Worm (Caenorhabditis elegans): Measurements from ENCODE around the gene bgal-1.

bgal-1 gene

ce11 chrV:11211323-11211722, 14.5 kb downstream of the bgal-1 start:
- TF ChIP-seq W03F9.2 (tag; optimal IDR thresholded peaks at IDR 0.05) (no peak), dao-5 (tag; optimal IDR thresholded peaks at IDR 0.05) (no peak), him-1 (tag; optimal IDR thresholded peaks at IDR 0.05) (no peak)

ce11 chrV:11209452-11210188, 16.2 kb downstream of the bgal-1 start:
- TF ChIP-seq him-1 (tag; optimal IDR thresholded peaks at IDR 0.05) (no peak), dao-5 (tag; optimal IDR thresholded peaks at IDR 0.05) (no peak), W03F9.2 (tag; optimal IDR thresholded peaks at IDR 0.05) (no peak)

DNA sequence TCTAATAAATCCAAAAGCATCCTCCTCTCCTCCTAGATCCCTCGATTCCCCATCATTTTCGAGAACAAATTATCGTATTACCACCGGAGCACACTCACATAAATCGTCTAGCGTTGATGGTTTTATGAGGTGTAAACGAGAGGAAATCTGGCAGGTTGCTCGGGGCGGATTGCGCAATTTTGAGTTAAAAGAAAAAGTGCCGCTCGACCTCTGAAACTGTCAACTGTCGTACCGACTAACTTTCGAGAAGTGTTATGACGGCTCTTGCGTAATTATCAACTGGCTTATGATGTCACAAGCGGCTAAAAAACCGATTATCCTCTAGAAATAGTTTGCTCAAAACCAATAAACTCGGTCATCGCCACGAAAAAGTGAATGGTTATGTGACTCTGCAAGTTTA, 19.4 kb downstream of the bgal-1 start:
- TF ChIP-seq dao-5 (tag; optimal IDR thresholded peaks at IDR 0.05), result no peak
- no peak for TF ChIP-seq him-1 (tag; optimal IDR thresholded peaks at IDR 0.05)
- TF ChIP-seq W03F9.2 (tag; optimal IDR thresholded peaks at IDR 0.05), result no peak

DNA sequence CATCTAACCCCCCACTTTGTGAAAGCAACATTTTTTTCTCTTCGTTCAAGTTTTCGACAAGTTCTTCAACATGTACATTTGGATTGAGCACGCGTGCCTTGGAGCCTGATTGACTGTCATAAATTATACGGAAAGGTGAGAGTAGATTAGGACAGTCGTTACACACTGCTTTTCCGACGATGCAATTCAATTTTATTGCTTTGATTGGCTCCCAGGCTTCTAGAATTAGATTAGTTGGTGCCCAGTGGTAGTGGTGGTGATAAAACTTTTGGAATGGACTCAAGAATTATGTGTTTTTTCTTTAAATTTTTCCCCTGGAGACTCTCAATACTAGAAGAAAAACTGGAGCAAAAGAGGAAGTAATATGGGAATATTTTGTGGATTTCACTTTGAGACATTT, 21.4 kb downstream of the bgal-1 start:
- TF ChIP-seq him-1 (tag; optimal IDR thresholded peaks at IDR 0.05) (no peak), W03F9.2 (tag; optimal IDR thresholded peaks at IDR 0.05) (no peak)

DNA sequence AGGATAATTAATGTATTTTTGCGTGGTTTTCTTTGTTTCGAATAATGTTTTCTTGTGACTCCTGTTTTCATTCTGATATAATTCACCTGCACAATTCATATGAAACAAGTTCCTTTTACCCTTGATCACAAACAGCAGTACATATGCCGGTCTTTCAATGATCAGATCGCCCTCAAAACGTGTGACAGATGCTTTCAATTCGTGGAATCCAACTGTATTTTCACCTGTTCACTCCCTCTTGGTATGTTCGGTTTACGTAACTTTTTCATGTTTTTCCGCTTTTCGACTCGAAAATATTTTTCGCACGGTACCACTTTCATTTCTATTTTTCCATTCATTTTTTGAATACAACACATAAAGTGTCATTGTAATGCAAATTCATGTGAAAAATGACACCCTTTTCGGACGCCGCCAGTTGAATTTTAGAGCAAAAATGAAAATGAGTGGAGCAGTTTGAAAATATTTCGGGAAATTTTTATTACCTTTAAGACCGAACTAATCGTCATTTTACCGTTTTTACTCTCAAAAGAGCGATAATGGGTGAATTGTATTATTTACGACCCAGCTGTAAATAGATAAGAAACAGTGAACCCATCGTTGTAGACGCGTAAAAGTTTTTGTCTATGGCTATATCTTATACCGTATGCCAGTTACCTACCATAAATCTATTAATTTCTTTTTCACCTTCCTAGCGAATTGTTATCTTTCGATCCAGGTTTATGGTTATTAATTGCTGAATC, 23.8 kb downstream of the bgal-1 start, which contains the start of gene K10D6.4:
K10D6.4 (plus strand) TSS at position 100 of the 740 bp plus-strand sequence.
- TF ChIP-seq W03F9.2 (tag; optimal IDR thresholded peaks at IDR 0.05) (no peak), dao-5 (tag; optimal IDR thresholded peaks at IDR 0.05) (no peak), him-1 (tag; optimal IDR thresholded peaks at IDR 0.05) (no peak)

- TF ChIP-seq W03F9.2 (tag; optimal IDR thresholded peaks at IDR 0.05) (no peak), dao-5 (tag; optimal IDR thresholded peaks at IDR 0.05) (no peak), him-1 (tag; optimal IDR thresholded peaks at IDR 0.05) (no peak)
Observed at ce11 chrV:11200316-11200715, 25.5 kb downstream of the bgal-1 start, which contains the start of gene K10D6.3. TSS of gene K10D6.3 (plus strand) at chrV:11200616.

DNA sequence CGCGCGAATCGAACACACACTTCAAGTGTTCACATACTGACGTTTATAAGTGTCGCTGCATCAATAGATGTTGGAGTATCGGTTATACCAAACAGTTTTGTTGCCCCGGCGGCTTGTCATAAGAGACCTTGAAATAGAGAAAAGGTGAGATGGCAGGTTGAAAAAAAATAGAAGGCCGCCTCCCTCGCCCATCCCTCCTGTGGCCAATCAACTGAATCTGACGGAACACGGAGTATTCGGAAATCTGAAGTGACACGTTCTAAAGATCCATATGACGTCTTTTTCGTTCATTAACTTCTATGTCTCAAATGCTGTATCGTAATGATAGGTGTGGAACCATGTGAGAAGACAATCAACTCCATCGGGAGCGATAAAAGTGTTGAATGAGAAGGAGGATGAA, 26.3 kb downstream of the bgal-1 start:
- TF ChIP-seq dao-5 (tag; optimal IDR thresholded peaks at IDR 0.05) (no peak), him-1 (tag; optimal IDR thresholded peaks at IDR 0.05) (no peak), W03F9.2 (tag; optimal IDR thresholded peaks at IDR 0.05) (no peak)

DNA sequence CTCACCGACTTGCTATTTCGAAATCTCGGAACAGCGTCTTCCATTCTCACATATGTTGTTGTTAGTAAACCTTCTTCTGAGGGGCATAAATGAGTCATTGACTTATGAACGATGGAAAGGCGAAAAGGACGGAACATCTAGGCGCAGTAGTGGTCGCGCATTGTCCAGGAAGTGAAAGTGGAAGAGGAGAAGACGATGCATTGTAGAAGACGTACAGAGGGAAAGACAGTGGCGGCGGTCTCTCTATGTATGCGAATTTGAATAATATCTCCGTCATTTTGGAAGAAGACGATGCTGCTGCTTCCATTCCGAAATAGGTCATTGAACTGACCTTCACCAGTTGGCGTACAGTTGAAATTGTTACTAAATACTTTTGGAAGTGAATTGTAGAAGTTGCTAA, 27.7 kb downstream of the bgal-1 start:
- no peak for TF ChIP-seq dao-5 (tag; optimal IDR thresholded peaks at IDR 0.05)
- TF ChIP-seq him-1 (tag; optimal IDR thresholded peaks at IDR 0.05), result no peak
- TF ChIP-seq W03F9.2 (tag; optimal IDR thresholded peaks at IDR 0.05), result no peak

ce11 chrV:11196631-11197258, 29.1 kb downstream of the bgal-1 start:
- TF ChIP-seq him-1 (tag; optimal IDR thresholded peaks at IDR 0.05) (no peak), W03F9.2 (tag; optimal IDR thresholded peaks at IDR 0.05) (no peak), dao-5 (tag; optimal IDR thresholded peaks at IDR 0.05) (no peak)

DNA sequence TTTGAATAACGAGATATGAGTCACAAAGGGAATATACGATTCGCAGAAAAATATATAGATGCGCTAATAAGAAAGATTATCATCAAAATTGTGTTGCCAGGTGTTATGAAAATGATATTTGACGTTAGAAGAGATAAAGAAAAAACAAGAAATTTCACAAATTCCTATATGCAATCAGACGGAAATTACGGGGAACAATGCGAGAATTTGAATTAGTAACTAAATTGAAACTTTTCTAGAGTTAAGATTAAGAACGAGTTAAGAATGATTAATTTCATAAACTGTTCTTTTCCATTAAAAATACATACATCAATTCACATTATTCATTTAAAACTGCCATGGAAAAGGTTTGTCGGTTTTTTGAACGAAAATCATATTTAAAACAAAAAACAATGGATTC, 29.7 kb downstream of the bgal-1 start, which contains the start of gene clc-6:
clc-6 (minus strand) TSS at position 101 of the 400 bp plus-strand sequence.
- no peak for TF ChIP-seq him-1 (tag; optimal IDR thresholded peaks at IDR 0.05)
- TF ChIP-seq W03F9.2 (tag; optimal IDR thresholded peaks at IDR 0.05), result no peak
- no peak for TF ChIP-seq dao-5 (tag; optimal IDR thresholded peaks at IDR 0.05)

DNA sequence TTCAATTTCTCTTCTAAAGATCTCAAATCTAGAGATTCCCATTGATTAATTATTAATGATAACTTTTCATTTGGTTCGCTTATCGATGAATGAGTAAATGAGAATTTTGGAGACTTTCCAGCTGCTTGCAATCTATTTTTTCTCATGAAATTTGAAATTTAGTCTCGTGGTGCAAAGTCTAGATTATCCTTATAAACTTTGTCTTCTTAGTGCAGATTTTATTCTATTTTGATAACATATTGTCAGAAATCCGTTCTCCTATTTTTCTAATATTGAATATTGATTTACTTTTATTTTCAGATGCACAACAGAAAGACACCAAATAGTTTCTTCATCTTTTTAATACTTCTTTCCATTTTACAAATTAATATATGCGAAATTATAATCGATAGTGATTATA, 34.8 kb downstream of the bgal-1 start, which contains the start of gene lgc-49:
lgc-49 (plus strand) TSS at position 301 of the 400 bp plus-strand sequence.
- no peak for TF ChIP-seq dao-5 (tag; optimal IDR thresholded peaks at IDR 0.05)
- TF ChIP-seq him-1 (tag; optimal IDR thresholded peaks at IDR 0.05), result no peak
- TF ChIP-seq W03F9.2 (tag; optimal IDR thresholded peaks at IDR 0.05), result no peak

DNA sequence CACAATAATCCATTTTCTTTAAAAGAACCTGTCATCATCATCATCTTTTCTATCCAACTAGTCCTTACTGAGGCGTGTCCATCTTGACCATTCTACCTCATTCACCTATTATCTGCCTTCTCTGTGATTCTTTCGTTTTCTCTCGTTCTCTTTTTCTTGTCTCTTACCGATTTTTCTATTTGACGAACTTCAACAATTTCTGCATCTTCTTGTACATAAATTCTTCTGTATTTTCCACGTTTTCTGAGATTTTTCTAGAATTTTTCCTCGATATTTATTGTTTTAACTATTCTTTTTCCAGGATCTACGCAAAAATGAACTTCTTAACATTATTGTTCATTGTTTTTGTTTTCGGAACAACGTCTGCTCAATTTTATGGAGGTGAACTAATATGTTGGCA, 42.9 kb downstream of the bgal-1 start, which contains the start of gene cnc-10:
cnc-10 (plus strand) TSS at position 301 of the 400 bp plus-strand sequence.
- TF ChIP-seq dao-5 (tag; optimal IDR thresholded peaks at IDR 0.05), result no peak
- TF ChIP-seq him-1 (tag; optimal IDR thresholded peaks at IDR 0.05), result no peak
- no peak for TF ChIP-seq W03F9.2 (tag; optimal IDR thresholded peaks at IDR 0.05)

DNA sequence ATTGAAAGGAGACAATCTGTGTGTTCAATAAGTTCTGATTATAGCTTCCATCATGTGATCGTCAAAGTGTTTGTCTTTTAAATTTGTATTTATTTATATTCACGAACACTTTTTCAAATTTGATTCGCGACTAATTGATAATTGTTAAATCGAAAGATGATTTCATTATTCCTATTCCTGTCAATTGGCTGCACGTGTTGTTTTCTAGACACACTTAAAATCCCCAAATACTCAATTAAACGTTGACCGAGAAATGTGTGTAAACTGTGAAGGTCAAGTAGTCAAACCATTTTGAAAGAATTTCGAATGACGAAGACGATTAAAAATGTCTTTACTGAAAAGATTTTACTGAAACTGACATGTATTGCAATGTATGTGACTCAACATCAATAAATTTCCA, 44.9 kb downstream of the bgal-1 start:
- TF ChIP-seq dao-5 (tag; optimal IDR thresholded peaks at IDR 0.05) (no peak), him-1 (tag; optimal IDR thresholded peaks at IDR 0.05) (no peak), W03F9.2 (tag; optimal IDR thresholded peaks at IDR 0.05) (no peak)

ce11 chrV:11177577-11177976, 48.2 kb downstream of the bgal-1 start, which contains the start of gene gpa-1:
TSS of gene gpa-1 (minus strand) at chrV:11177677.
- TF ChIP-seq dao-5 (tag; optimal IDR thresholded peaks at IDR 0.05) (no peak), him-1 (tag; optimal IDR thresholded peaks at IDR 0.05) (no peak), W03F9.2 (tag; optimal IDR thresholded peaks at IDR 0.05) (no peak)
